Fruit fly (Drosophila melanogaster): ENCODE results near the gene Mur82C.

- TF ChIP-seq Blimp-1 (GFP tag; optimal IDR thresholded peaks at IDR 0.05) (no peak), CG4318 (GFP tag; optimal IDR thresholded peaks at IDR 0.05) (no peak), spab (GFP tag; optimal IDR thresholded peaks at IDR 0.05) (no peak), Sox14 (GFP tag; optimal IDR thresholded peaks at IDR 0.05) (no peak), Eip93F (GFP tag; optimal IDR thresholded peaks at IDR 0.05) (no peak), CG11762 (GFP tag; optimal IDR thresholded peaks at IDR 0.05; ENCODE audit: insufficient read depth) (no peak), CG16779 (tag; optimal IDR thresholded peaks at IDR 0.05) (no peak), CG9139 (GFP tag; optimal IDR thresholded peaks at IDR 0.05) (no peak)
These were observed 16.7 kb downstream of the Mur82C start, which contains the start of gene CG34357 for dm6 chr3R:4557862-4558261.
